Fruit fly (Drosophila melanogaster): ENCODE data around the gene rho.

rho gene

dm6 chr3L:1502086-1502893 is 38.7 kb downstream of the rho start, which contains the start of the genes hfp and Psa (continued):
- TF ChIP-seq HLH54F (GFP tag; optimal IDR thresholded peaks at IDR 0.05) (no peak), CG34224 (GFP tag; IDR thresholded peaks at IDR 0.05; ENCODE audit: partially characterized antibody) (peak; percentile 77), CG1233 (GFP tag; optimal IDR thresholded peaks at IDR 0.05) (no peak), Chrac-16 (GFP tag; optimal IDR thresholded peaks at IDR 0.05) (no peak), dysf (GFP tag; IDR thresholded peaks at IDR 0.05) (no peak), H2.0 (GFP tag; IDR thresholded peaks at IDR 0.05) (no peak), otp (GFP tag; IDR thresholded peaks at IDR 0.05) (no peak), MESR4 (GFP tag; optimal IDR thresholded peaks at IDR 0.05) (peak; percentile 86), bsh (GFP tag; optimal IDR thresholded peaks at IDR 0.05) (no peak), Nf-YA (GFP tag; IDR thresholded peaks at IDR 0.05) (no peak), unpg (GFP tag; optimal IDR thresholded peaks at IDR 0.05) (no peak), CG8281 (tag; optimal IDR thresholded peaks at IDR 0.05) (no peak), aop (GFP tag; IDR thresholded peaks at IDR 0.05) (no peak), inv (GFP tag; IDR thresholded peaks at IDR 0.05; ENCODE audit: partially characterized antibody) (peak; percentile 35; the same call in 1 of the 2 replicates), insv (GFP tag; optimal IDR thresholded peaks at IDR 0.05) (no peak), oc (tag; optimal IDR thresholded peaks at IDR 0.05) (no peak), tio (GFP tag; optimal IDR thresholded peaks at IDR 0.05) (no peak), exex (tag; optimal IDR thresholded peaks at IDR 0.05) (no peak), tna (GFP tag; IDR thresholded peaks at IDR 0.05; ENCODE audit: partially characterized antibody) (peak; percentile 78), Doc3 (GFP tag; IDR thresholded peaks at IDR 0.05; ENCODE audit: partially characterized antibody) (peak; percentile 67; the same call in 2 of the 3 replicates), nerfin-2 (GFP tag; IDR thresholded peaks at IDR 0.05; ENCODE audit: partially characterized antibody) (peak; percentile 60; the same call in 1 of the 2 replicates), CG4282 (GFP tag; optimal IDR thresholded peaks at IDR 0.05) (no peak), zfh2 (GFP tag; optimal IDR thresholded peaks at IDR 0.05) (no peak), ham (GFP tag; IDR thresholded peaks at IDR 0.05) (no peak), Vsx1 (GFP tag; optimal IDR thresholded peaks at IDR 0.05) (no peak), CG30431 (GFP tag; optimal IDR thresholded peaks at IDR 0.05) (no peak), CG6765 (GFP tag; optimal IDR thresholded peaks at IDR 0.05) (no peak), Xrp1 (GFP tag; IDR thresholded peaks at IDR 0.05) (no peak), trh (GFP tag; optimal IDR thresholded peaks at IDR 0.05) (no peak), shn (GFP tag; optimal IDR thresholded peaks at IDR 0.05) (no peak), so (GFP tag; IDR thresholded peaks at IDR 0.05) (0 out of 3 replicates have a peak, but pooled peaks have one; percentile 37), ara (GFP tag; IDR thresholded peaks at IDR 0.05) (no peak), MTF-1 (GFP tag; optimal IDR thresholded peaks at IDR 0.05; ENCODE audit: borderline replicate concordance) (no peak), CG4854 (GFP tag; optimal IDR thresholded peaks at IDR 0.05) (no peak), CG1603 (tag; optimal IDR thresholded peaks at IDR 0.05) (no peak), CG2712 (tag; optimal IDR thresholded peaks at IDR 0.05) (peak; percentile 4), Lim3 (GFP tag; IDR thresholded peaks at IDR 0.05) (no peak), CG30403 (GFP tag; optimal IDR thresholded peaks at IDR 0.05) (no peak), CG2202 (tag; optimal IDR thresholded peaks at IDR 0.05) (no peak), fd96Cb (tag; optimal IDR thresholded peaks at IDR 0.05) (no peak), ase (GFP tag; IDR thresholded peaks at IDR 0.05) (no peak), CG14710 (tag; optimal IDR thresholded peaks at IDR 0.05) (peak; percentile 27), CG12104 (GFP tag; optimal IDR thresholded peaks at IDR 0.05) (no peak), CG18599 (GFP tag; optimal IDR thresholded peaks at IDR 0.05) (no peak), trem (tag; optimal IDR thresholded peaks at IDR 0.05) (peak; percentile 54), pzg (GFP tag; optimal IDR thresholded peaks at IDR 0.05) (peak; percentile 83), CG7556 (GFP tag; optimal IDR thresholded peaks at IDR 0.05) (no peak), jing (GFP tag; optimal IDR thresholded peaks at IDR 0.05) (no peak), CG12942 (GFP tag; optimal IDR thresholded peaks at IDR 0.05) (no peak)
